Fruit fly (Drosophila melanogaster) whole organism, embryonic: ENCODE results near the gene rin.

Source experiments
- Atf3 ChIP-seq: fragments of 200-800 bp; sonication (Bioruptor generic); optimal IDR thresholded peaks from 3 replicates; lab custom pipeline; 2016; ENCODE audit warnings: missing biosample characterization, missing genetic modification characterization
- B-H1 ChIP-seq: fragments of 200-800 bp; sonication (Bioruptor generic); IDR thresholded peaks from 3 replicates; pipeline ENCODE4 v1.3.6; 2022; ENCODE audit warnings: missing biosample characterization, missing genetic modification characterization
- CG10147 ChIP-seq: fragments of 200-800 bp; sonication (Bioruptor generic); optimal IDR thresholded peaks from 2 replicates; lab custom pipeline; 2019; ENCODE audit warnings: missing biosample characterization, mild to moderate bottlenecking, missing genetic modification characterization, moderate library complexity
- CG10321 ChIP-seq: fragments of 200-800 bp; sonication (Bioruptor generic); IDR thresholded peaks from 2 replicates; pipeline ENCODE4 v1.3.6; 2022; ENCODE audit warnings: missing biosample characterization, missing genetic modification characterization
- CG11723 ChIP-seq: fragments of 200-800 bp; sonication (Bioruptor generic); optimal IDR thresholded peaks from 2 replicates; lab custom pipeline; 2017; ENCODE audit warnings: missing biosample characterization, mild to moderate bottlenecking, missing genetic modification characterization
- CG13296 ChIP-seq: fragments of 200-800 bp; sonication (Bioruptor generic); optimal IDR thresholded peaks from 3 replicates; lab custom pipeline; 2018; ENCODE audit warnings: missing biosample characterization, mild to moderate bottlenecking, missing genetic modification characterization
- CG13624 ChIP-seq: fragments of 200-800 bp; sonication (Bioruptor generic); optimal IDR thresholded peaks from 2 replicates; lab custom pipeline; 2016; ENCODE audit warnings: missing biosample characterization, missing genetic modification characterization
- CG1529 ChIP-seq: fragments of 200-800 bp; sonication (Bioruptor generic); optimal IDR thresholded peaks from 3 replicates; lab custom pipeline; 2018; ENCODE audit warnings: missing biosample characterization, missing genetic modification characterization
- CG1602 ChIP-seq: fragments of 200-800 bp; sonication (Bioruptor generic); optimal IDR thresholded peaks from 3 replicates; lab custom pipeline; 2016; ENCODE audit warnings: missing biosample characterization, missing genetic modification characterization
- CG1647 ChIP-seq: fragments of 200-800 bp; sonication (Bioruptor generic); optimal IDR thresholded peaks from 3 replicates; lab custom pipeline; 2016; ENCODE audit warnings: missing biosample characterization, missing genetic modification characterization
- CG17328 ChIP-seq: fragments of 200-800 bp; sonication (Bioruptor generic); IDR thresholded peaks from 2 replicates; pipeline ENCODE4 v1.3.6; 2022; ENCODE audit warnings: missing biosample characterization, missing genetic modification characterization
- CG17568 ChIP-seq: fragments of 200-800 bp; sonication (Bioruptor generic); optimal IDR thresholded peaks from 2 replicates; lab custom pipeline; 2018; ENCODE audit warnings: missing biosample characterization, mild to moderate bottlenecking, missing genetic modification characterization, moderate library complexity
- CG30403 ChIP-seq: fragments of 200-800 bp; sonication (Bioruptor generic); optimal IDR thresholded peaks from 3 replicates; lab custom pipeline; 2016; ENCODE audit warnings: missing biosample characterization, missing genetic modification characterization
- CG31365 ChIP-seq: fragments of 200-800 bp; sonication (Bioruptor generic); optimal IDR thresholded peaks from 2 replicates; lab custom pipeline; 2018; ENCODE audit warnings: missing biosample characterization, mild to moderate bottlenecking, missing genetic modification characterization
- CG31388 ChIP-seq: fragments of 200-800 bp; sonication (Bioruptor generic); optimal IDR thresholded peaks from 2 replicates; lab custom pipeline; 2016; ENCODE audit warnings: missing biosample characterization, missing genetic modification characterization
- CG3407 ChIP-seq: fragments of 200-800 bp; sonication (Bioruptor generic); optimal IDR thresholded peaks from 2 replicates; lab custom pipeline; 2018; ENCODE audit warnings: missing biosample characterization, mild to moderate bottlenecking, missing genetic modification characterization
- CG34376 ChIP-seq: fragments of 200-800 bp; sonication (Bioruptor generic); optimal IDR thresholded peaks from 2 replicates; lab custom pipeline; 2018; ENCODE audit warnings: missing biosample characterization, mild to moderate bottlenecking, missing genetic modification characterization
- CG34422 ChIP-seq: fragments of 200-800 bp; sonication (Bioruptor generic); IDR thresholded peaks from 3 replicates; pipeline ENCODE4 v1.3.6; 2022; ENCODE audit warnings: missing biosample characterization, missing genetic modification characterization
- CG3838 ChIP-seq: fragments of 200-800 bp; sonication (Bioruptor generic); optimal IDR thresholded peaks from 3 replicates; lab custom pipeline; 2016; ENCODE audit warnings: missing biosample characterization, missing genetic modification characterization
- CG4424 ChIP-seq: fragments of 200-800 bp; sonication (Bioruptor generic); optimal IDR thresholded peaks from 3 replicates; lab custom pipeline; 2016; ENCODE audit warnings: missing biosample characterization, missing genetic modification characterization
- CG7963 ChIP-seq: fragments of 200-800 bp; sonication (Bioruptor generic); IDR thresholded peaks from 3 replicates; pipeline ENCODE4 v1.3.6; 2022; ENCODE audit warnings: missing biosample characterization, missing genetic modification characterization; ENCODE audit not compliant: partially characterized antibody
- CG9876 ChIP-seq: fragments of 200-800 bp; sonication (Bioruptor generic); optimal IDR thresholded peaks from 2 replicates; lab custom pipeline; 2016; ENCODE audit warnings: missing biosample characterization, missing genetic modification characterization
- CG9932 ChIP-seq: fragments of 200-800 bp; sonication (Bioruptor generic); IDR thresholded peaks from 2 replicates; pipeline ENCODE4 v1.3.6; 2022; ENCODE audit warnings: missing biosample characterization, missing genetic modification characterization
- Dll ChIP-seq: fragments of 200-800 bp; sonication (Bioruptor generic); IDR thresholded peaks from 4 replicates; pipeline ENCODE4 v1.3.6; 2022; ENCODE audit warnings: missing biosample characterization, missing genetic modification characterization; ENCODE audit not compliant: partially characterized antibody
- Elba2 ChIP-seq: fragments of 200-800 bp; sonication (Bioruptor generic); optimal IDR thresholded peaks from 3 replicates; lab custom pipeline; 2016; ENCODE audit warnings: missing biosample characterization, missing genetic modification characterization
- H15 ChIP-seq: fragments of 200-800 bp; sonication (Bioruptor generic); IDR thresholded peaks from 3 replicates; pipeline ENCODE4 v1.3.6; 2022; ENCODE audit warnings: missing biosample characterization, missing genetic modification characterization
- HLH54F ChIP-seq: fragments of 200-800 bp; sonication (Bioruptor generic); optimal IDR thresholded peaks from 3 replicates; lab custom pipeline; 2016; ENCODE audit warnings: missing biosample characterization, missing genetic modification characterization
- Mrtf ChIP-seq: fragments of 200-800 bp; sonication (Bioruptor generic); IDR thresholded peaks from 3 replicates; pipeline ENCODE4 v1.3.6; 2022; ENCODE audit warnings: missing biosample characterization, missing genetic modification characterization
- NFAT ChIP-seq: fragments of 200-800 bp; sonication (Bioruptor generic); IDR thresholded peaks from 2 replicates; pipeline ENCODE4 v1.3.6; 2022; ENCODE audit warnings: missing biosample characterization, missing genetic modification characterization
- Sry-δ ChIP-seq: fragments of 200-800 bp; sonication (Bioruptor generic); optimal IDR thresholded peaks from 2 replicates; lab custom pipeline; 2016; ENCODE audit warnings: missing biosample characterization, missing genetic modification characterization
- Trl ChIP-seq, 3 experiments: fragments of >200 bp in 2 of 3; fragments of 200-800 bp in 1 of 3; sonication (Bioruptor generic) in 1 of 3; optimal IDR thresholded peaks; 2 replicates in 1 of 3; 3 replicates in 2 of 3; lab custom pipeline; 2016 to 2017; ENCODE audit warnings: missing biosample characterization in 1 of 3, missing genetic modification characterization in 1 of 3
- Usf ChIP-seq: fragments of 200-800 bp; sonication (Bioruptor generic); optimal IDR thresholded peaks from 2 replicates; lab custom pipeline; 2017; ENCODE audit warnings: missing genotype, missing biosample characterization, missing genetic modification characterization
- ara ChIP-seq: fragments of 200-800 bp; sonication (Bioruptor generic); IDR thresholded peaks from 2 replicates; pipeline ENCODE4 v1.3.6; 2022; ENCODE audit warnings: missing biosample characterization, missing genetic modification characterization
- ash1 ChIP-seq: fragments of 200-800 bp; sonication (Bioruptor generic); optimal IDR thresholded peaks from 2 replicates; lab custom pipeline; 2018; ENCODE audit warnings: missing biosample characterization, mild to moderate bottlenecking, missing genetic modification characterization
- ato ChIP-seq: fragments of 200-800 bp; sonication (Bioruptor generic); IDR thresholded peaks from 2 replicates; pipeline ENCODE4 v1.3.6; 2022; ENCODE audit warnings: missing biosample characterization, missing genetic modification characterization; ENCODE audit not compliant: partially characterized antibody
- bigmax ChIP-seq: fragments of 200-800 bp; sonication (Bioruptor generic); optimal IDR thresholded peaks from 2 replicates; lab custom pipeline; 2018; ENCODE audit warnings: missing biosample characterization, mild to moderate bottlenecking, missing genetic modification characterization
- cad ChIP-seq: fragments of >200 bp; optimal IDR thresholded peaks from 2 replicates; lab custom pipeline; 2017; ENCODE audit warnings: missing biosample characterization, missing genetic modification characterization
- caup ChIP-seq: fragments of 200-800 bp; sonication (Bioruptor generic); optimal IDR thresholded peaks from 3 replicates; lab custom pipeline; 2017; ENCODE audit warnings: missing biosample characterization, mild to moderate bottlenecking, missing genetic modification characterization, moderate library complexity; ENCODE audit not compliant: severe bottlenecking
- ci ChIP-seq: fragments of 200-800 bp; sonication (Bioruptor generic); IDR thresholded peaks from 3 replicates; pipeline ENCODE4 v1.3.6; 2022; ENCODE audit warnings: missing biosample characterization, missing genetic modification characterization
- cwo ChIP-seq: fragments of 200-800 bp; sonication (Bioruptor generic); optimal IDR thresholded peaks from 3 replicates; lab custom pipeline; 2017; ENCODE audit warnings: missing biosample characterization, missing genetic modification characterization, mild to moderate bottlenecking, moderate library complexity, missing genetic modification reagents
- dmrt99B ChIP-seq: fragments of 200-800 bp; sonication (Bioruptor generic); optimal IDR thresholded peaks from 2 replicates; lab custom pipeline; 2018; ENCODE audit warnings: missing biosample characterization, mild to moderate bottlenecking, missing genetic modification characterization, moderate library complexity
- en ChIP-seq: fragments of 200-800 bp; sonication (Bioruptor generic); optimal IDR thresholded peaks from 2 replicates; lab custom pipeline; 2016; ENCODE audit warnings: missing biosample characterization, missing genetic modification characterization
- gcm ChIP-seq: fragments of 200-800 bp; sonication (Bioruptor generic); optimal IDR thresholded peaks from 2 replicates; lab custom pipeline; 2019; ENCODE audit warnings: missing biosample characterization, mild to moderate bottlenecking, missing genetic modification characterization, moderate library complexity
- her ChIP-seq: fragments of 200-800 bp; sonication (Bioruptor generic); optimal IDR thresholded peaks from 2 replicates; lab custom pipeline; 2016; ENCODE audit warnings: missing biosample characterization, missing genetic modification characterization
- ind ChIP-seq: fragments of 200-800 bp; sonication (Bioruptor generic); optimal IDR thresholded peaks from 3 replicates; lab custom pipeline; 2016; ENCODE audit warnings: missing biosample characterization, missing genetic modification characterization
- mam ChIP-seq: fragments of 200-800 bp; sonication (Bioruptor generic); optimal IDR thresholded peaks from 3 replicates; lab custom pipeline; 2016; ENCODE audit warnings: missing biosample characterization, missing genetic modification characterization
- sim ChIP-seq: fragments of 200-800 bp; sonication (Bioruptor generic); IDR thresholded peaks from 2 replicates; pipeline ENCODE4 v1.3.6; 2022; ENCODE audit warnings: missing biosample characterization, missing genetic modification characterization
- unpg ChIP-seq: fragments of 200-800 bp; sonication (Bioruptor generic); optimal IDR thresholded peaks from 3 replicates; lab custom pipeline; 2018; ENCODE audit warnings: missing biosample characterization, mild to moderate bottlenecking, missing genetic modification characterization, moderate library complexity
- zfh2 ChIP-seq: fragments of 200-800 bp; sonication (Bioruptor generic); optimal IDR thresholded peaks from 2 replicates; lab custom pipeline; 2016; ENCODE audit warnings: missing biosample characterization, missing genetic modification characterization

rin gene

dm6 chr3R:13686371-13687211 lies 39.8 kb downstream of the rin start, which contains the start of gene omd (continued):
- TF ChIP-seq Usf (GFP tag; lab: Kevin White, UChicago) (peak; percentile 24), unpg (GFP tag; lab: Kevin White, UChicago) (no peak), Atf3 (peak; percentile 1), CG3838 (GFP tag; lab: Kevin White, UChicago) (peak; percentile 27), CG4424 (GFP tag; lab: Kevin White, UChicago) (peak; percentile 47), ci (GFP tag; lab: Robert Waterston, UW) (peak; percentile 78; the same call in 2 of the 3 replicates), CG34376 (peak; percentile 96), CG30403 (GFP tag; lab: Kevin White, UChicago) (peak; percentile 9), CG9876 (peak; percentile 43), CG31388 (GFP tag; lab: Kevin White, UChicago) (no peak), CG1647 (GFP tag; lab: Kevin White, UChicago) (no peak), sim (GFP tag; lab: Robert Waterston, UW) (no peak), H15 (GFP tag; lab: Robert Waterston, UW) (0 out of 3 replicates have a peak, but pooled peaks have one; percentile 23), CG17328 (GFP tag; lab: Robert Waterston, UW) (peak; percentile 51), Elba2 (GFP tag; lab: Kevin White, UChicago) (no peak), gcm (no peak), her (GFP tag; lab: Kevin White, UChicago) (peak; percentile 70), ind (GFP tag; lab: Kevin White, UChicago) (no peak), CG11723 (GFP tag; lab: Kevin White, UChicago) (no peak), Sry-δ (GFP tag; lab: Kevin White, UChicago) (peak; percentile 16), bigmax (GFP tag; lab: Kevin White, UChicago) (no peak), ara (GFP tag; lab: Robert Waterston, UW) (peak; percentile 75), CG10147 (GFP tag; lab: Kevin White, UChicago) (peak; percentile 44), B-H1 (no peak; the same call in 2 of the 3 replicates), Mrtf (GFP tag; lab: Robert Waterston, UW) (0 out of 3 replicates have a peak, but pooled peaks have one; percentile 7), CG3407 (peak; percentile 81), CG13624 (GFP tag; lab: Kevin White, UChicago) (peak; percentile 22), Trl (optimal IDR thresholded peaks at IDR 0.05; lab: Kevin White, UChicago) (peak in 1 of 2 experiments; percentile 50), Trl (GFP tag; optimal IDR thresholded peaks at IDR 0.05; lab: Kevin White, UChicago) (peak; percentile 76), Dll (no peak), caup (GFP tag; lab: Kevin White, UChicago) (peak; percentile 77), dmrt99B (no peak), CG17568 (no peak), CG9932 (GFP tag; lab: Robert Waterston, UW) (peak; percentile 52), mam (GFP tag; lab: Kevin White, UChicago) (no peak), CG1529 (peak; percentile 60), CG10321 (GFP tag; lab: Robert Waterston, UW) (no peak), CG7963 (GFP tag; lab: Robert Waterston, UW) (no peak), ato (GFP tag; lab: Robert Waterston, UW) (no peak), zfh2 (GFP tag; lab: Kevin White, UChicago) (peak; percentile 10), NFAT (peak; percentile 37), en (GFP tag; lab: Kevin White, UChicago) (peak; percentile 52), ash1 (GFP tag; lab: Kevin White, UChicago) (peak; percentile 64), cwo (peak; percentile 61), HLH54F (GFP tag; lab: Kevin White, UChicago) (peak; percentile 41), CG34422 (GFP tag; lab: Robert Waterston, UW) (peak; percentile 48; the same call in 1 of the 3 replicates), CG1602 (GFP tag; lab: Kevin White, UChicago) (peak; percentile 19), cad (GFP tag; lab: Kevin White, UChicago) (no peak), CG31365 (tag; lab: Kevin White, UChicago) (peak; percentile 45), CG13296 (GFP tag; lab: Kevin White, UChicago) (peak; percentile 75)
